Fruit fly (Drosophila melanogaster) whole organism, embryonic: ENCODE measurements around the gene CG31807.

ENCODE experiments used
- Bteb2 ChIP-seq: fragments of 200-800 bp; sonication (Bioruptor generic); optimal IDR thresholded peaks from 2 replicates; lab custom pipeline; 2016; ENCODE audit warnings: missing biosample characterization, missing genetic modification characterization
- CG1024 ChIP-seq: fragments of 200-800 bp; sonication (Bioruptor generic); IDR thresholded peaks from 2 replicates; pipeline ENCODE4 v1.3.6; 2022; ENCODE audit warnings: missing biosample characterization, missing genetic modification characterization
- CG10543 ChIP-seq: fragments of 200-800 bp; sonication (Bioruptor generic); optimal IDR thresholded peaks from 3 replicates; lab custom pipeline; 2017; ENCODE audit warnings: missing biosample characterization, mild to moderate bottlenecking, missing genetic modification characterization, moderate library complexity
- CG11247 ChIP-seq: fragments of 200-800 bp; sonication (Bioruptor generic); IDR thresholded peaks from 2 replicates; pipeline ENCODE4 v1.3.6; 2022; ENCODE audit warnings: missing biosample characterization, missing genetic modification characterization
- CG11504 ChIP-seq: fragments of 200-800 bp; sonication (Bioruptor generic); optimal IDR thresholded peaks from 3 replicates; lab custom pipeline; 2019; ENCODE audit warnings: missing biosample characterization, mild to moderate bottlenecking, missing genetic modification characterization, moderate library complexity
- CG12219 ChIP-seq: fragments of 200-800 bp; sonication (Bioruptor generic); optimal IDR thresholded peaks from 3 replicates; lab custom pipeline; 2018; ENCODE audit warnings: missing biosample characterization, mild to moderate bottlenecking, missing genetic modification characterization
- CG12391 ChIP-seq: fragments of 200-800 bp; sonication (Bioruptor generic); optimal IDR thresholded peaks from 3 replicates; lab custom pipeline; 2018; ENCODE audit warnings: missing biosample characterization, mild to moderate bottlenecking, missing genetic modification characterization, moderate library complexity
- CG13894 ChIP-seq: fragments of 200-800 bp; sonication (Bioruptor generic); optimal IDR thresholded peaks from 3 replicates; lab custom pipeline; 2018; ENCODE audit warnings: missing biosample characterization, mild to moderate bottlenecking, missing genetic modification characterization, moderate library complexity
- CG14050 ChIP-seq: fragments of 200-800 bp; sonication (Bioruptor generic); IDR thresholded peaks from 3 replicates; pipeline ENCODE4 v1.3.6; 2022; ENCODE audit warnings: missing biosample characterization, missing genetic modification characterization
- CG1603 ChIP-seq: fragments of 200-800 bp; sonication (Bioruptor generic); optimal IDR thresholded peaks from 2 replicates; lab custom pipeline; 2019; ENCODE audit warnings: missing biosample characterization, mild to moderate bottlenecking, missing genetic modification characterization, moderate library complexity
- CG18619 ChIP-seq: fragments of 200-800 bp; sonication (Bioruptor generic); optimal IDR thresholded peaks from 3 replicates; lab custom pipeline; 2017; ENCODE audit warnings: missing biosample characterization, mild to moderate bottlenecking, missing genetic modification characterization
- CG3407 ChIP-seq: fragments of 200-800 bp; sonication (Bioruptor generic); optimal IDR thresholded peaks from 2 replicates; lab custom pipeline; 2018; ENCODE audit warnings: missing biosample characterization, mild to moderate bottlenecking, missing genetic modification characterization
- CG3995 ChIP-seq: fragments of 200-800 bp; sonication (Bioruptor generic); optimal IDR thresholded peaks from 3 replicates; lab custom pipeline; 2016; ENCODE audit warnings: missing biosample characterization, missing genetic modification characterization
- CG4282 ChIP-seq: fragments of 200-800 bp; sonication (Bioruptor generic); optimal IDR thresholded peaks from 2 replicates; lab custom pipeline; 2016; ENCODE audit warnings: missing biosample characterization, missing genetic modification characterization
- CG4820 ChIP-seq: fragments of 200-800 bp; sonication (Bioruptor generic); optimal IDR thresholded peaks from 3 replicates; lab custom pipeline; 2016; ENCODE audit warnings: missing biosample characterization, missing genetic modification characterization
- CG7745 ChIP-seq: fragments of 200-800 bp; sonication (Bioruptor generic); optimal IDR thresholded peaks from 2 replicates; lab custom pipeline; 2018; ENCODE audit warnings: missing biosample characterization, mild to moderate bottlenecking, missing genetic modification characterization, moderate library complexity
- CG9437 ChIP-seq: fragments of 200-800 bp; sonication (Bioruptor generic); optimal IDR thresholded peaks from 2 replicates; lab custom pipeline; 2018; ENCODE audit warnings: missing biosample characterization, mild to moderate bottlenecking, missing genetic modification characterization
- CkIIα-i1 ChIP-seq: fragments of 200-800 bp; sonication (Bioruptor generic); IDR thresholded peaks from 2 replicates; pipeline ENCODE4 v1.3.6; 2022; ENCODE audit warnings: missing biosample characterization, missing genetic modification characterization
- CrebB ChIP-seq: fragments of 200-800 bp; sonication (Bioruptor generic); optimal IDR thresholded peaks from 3 replicates; lab custom pipeline; 2018; ENCODE audit warnings: missing biosample characterization, mild to moderate bottlenecking, missing genetic modification characterization
- Jarid2 ChIP-seq: fragments of 200-800 bp; sonication (Bioruptor generic); optimal IDR thresholded peaks from 3 replicates; lab custom pipeline; 2017; ENCODE audit warnings: mild to moderate bottlenecking, missing biosample characterization, missing genetic modification reagents, missing genetic modification characterization
- Lim3 ChIP-seq: fragments of 200-800 bp; sonication (Bioruptor generic); IDR thresholded peaks from 2 replicates; pipeline ENCODE4 v1.3.6; 2022; ENCODE audit warnings: missing biosample characterization, missing genetic modification characterization
- Max ChIP-seq: fragments of 200-800 bp; sonication (Bioruptor generic); optimal IDR thresholded peaks from 2 replicates; lab custom pipeline; 2016; ENCODE audit warnings: missing biosample characterization, mild to moderate bottlenecking, missing genetic modification characterization
- Optix ChIP-seq: fragments of 200-800 bp; sonication (Bioruptor generic); IDR thresholded peaks from 3 replicates; pipeline ENCODE4 v1.3.6; 2022; ENCODE audit warnings: missing biosample characterization, missing genetic modification characterization
- Ravus ChIP-seq: fragments of 200-800 bp; sonication (Bioruptor generic); IDR thresholded peaks from 2 replicates; pipeline ENCODE4 v1.3.6; 2022; ENCODE audit warnings: missing biosample characterization, missing genetic modification characterization
- az2 ChIP-seq: fragments of 200-800 bp; sonication (Bioruptor generic); optimal IDR thresholded peaks from 3 replicates; lab custom pipeline; 2016; ENCODE audit warnings: missing biosample characterization, missing genetic modification characterization
- dmrt11E ChIP-seq: fragments of 200-800 bp; sonication (Bioruptor generic); optimal IDR thresholded peaks from 3 replicates; lab custom pipeline; 2018; ENCODE audit warnings: missing biosample characterization, mild to moderate bottlenecking, missing genetic modification characterization, moderate library complexity
- dmrt99B ChIP-seq: fragments of 200-800 bp; sonication (Bioruptor generic); optimal IDR thresholded peaks from 2 replicates; lab custom pipeline; 2018; ENCODE audit warnings: missing biosample characterization, mild to moderate bottlenecking, missing genetic modification characterization, moderate library complexity
- esg ChIP-seq: fragments of 200-800 bp; sonication (Bioruptor generic); conservative IDR thresholded peaks from 2 replicates; pipeline ENCODE4 v1.3.6; 2022; ENCODE audit warnings: missing biosample characterization, missing genetic modification characterization
- grn ChIP-seq: fragments of 200-800 bp; sonication (Bioruptor generic); optimal IDR thresholded peaks from 3 replicates; lab custom pipeline; 2017; ENCODE audit warnings: missing biosample characterization, missing genetic modification characterization
- kay ChIP-seq: fragments of 200-800 bp; sonication (Bioruptor generic); optimal IDR thresholded peaks from 2 replicates; lab custom pipeline; 2016; ENCODE audit warnings: missing biosample characterization, missing genetic modification characterization
- lilli ChIP-seq: fragments of 200-800 bp; sonication (Bioruptor generic); optimal IDR thresholded peaks from 3 replicates; lab custom pipeline; 2016; ENCODE audit warnings: missing biosample characterization, missing genetic modification characterization
- onecut ChIP-seq: fragments of 200-800 bp; sonication (Bioruptor generic); IDR thresholded peaks from 2 replicates; pipeline ENCODE4 v1.3.6; 2022; ENCODE audit warnings: missing biosample characterization, missing genetic modification characterization
- otp ChIP-seq: fragments of 200-800 bp; sonication (Bioruptor generic); IDR thresholded peaks from 3 replicates; pipeline ENCODE4, ENCODE4 v1.3.6; 2022; ENCODE audit warnings: missing biosample characterization, missing genetic modification characterization
- ranshi ChIP-seq: fragments of 200-800 bp; sonication (Bioruptor generic); IDR thresholded peaks from 2 replicates; pipeline ENCODE4 v1.3.6; 2022; ENCODE audit warnings: missing biosample characterization, missing genetic modification characterization
- sob ChIP-seq: fragments of 200-800 bp; sonication (Bioruptor generic); IDR thresholded peaks from 2 replicates; pipeline ENCODE4 v1.3.6; 2022; ENCODE audit warnings: missing biosample characterization, missing genetic modification characterization
- tin ChIP-seq: fragments of 200-800 bp; sonication (Bioruptor generic); optimal IDR thresholded peaks from 3 replicates; lab custom pipeline; 2016; ENCODE audit warnings: missing biosample characterization, missing genetic modification characterization
- tll ChIP-seq, 2 experiments: fragments of 200-800 bp in 1 of 2; fragments of >200 bp in 1 of 2; sonication (Bioruptor generic) in 1 of 2; optimal IDR thresholded peaks; 2 replicates each; lab custom pipeline; 2017 to 2019; ENCODE audit warnings: missing biosample characterization in 2 of 2, missing genetic modification characterization in 2 of 2, mild to moderate bottlenecking in 1 of 2, moderate library complexity in 1 of 2
- trh ChIP-seq: fragments of 200-800 bp; sonication (Bioruptor generic); optimal IDR thresholded peaks from 2 replicates; lab custom pipeline; 2016; ENCODE audit warnings: missing biosample characterization, missing genetic modification characterization
- vnd ChIP-seq: fragments of 200-800 bp; sonication (Bioruptor generic); IDR thresholded peaks from 3 replicates; pipeline ENCODE4 v1.3.6; 2022; ENCODE audit warnings: missing biosample characterization, missing genetic modification characterization; ENCODE audit not compliant: partially characterized antibody
- zfh1 ChIP-seq: fragments of 200-800 bp; sonication (Bioruptor generic); IDR thresholded peaks from 3 replicates; pipeline ENCODE4 v1.3.6; 2022; ENCODE audit warnings: missing biosample characterization, missing genetic modification characterization

CG31807 gene

dm6 chr2L:16709693-16710092 is 25.9 kb upstream of the CG31807 start (continued):
- TF ChIP-seq Jarid2 (GFP tag; lab: Kevin White, UChicago) (no peak), CG12391 (peak; percentile 85), grn (GFP tag; lab: Kevin White, UChicago) (peak; percentile 71), CG4820 (GFP tag; lab: Kevin White, UChicago) (peak; percentile 55), CG13894 (tag; lab: Kevin White, UChicago) (no peak), CG12219 (GFP tag; lab: Kevin White, UChicago) (peak; percentile 67), onecut (GFP tag; lab: Robert Waterston, UW) (peak; percentile 69), CG18619 (GFP tag; lab: Kevin White, UChicago) (peak; percentile 49), kay (GFP tag; lab: Kevin White, UChicago) (peak; percentile 55), CG1603 (tag; lab: Kevin White, UChicago) (peak; percentile 70), otp (GFP tag; lab: Robert Waterston, UW) (peak; percentile 69; the same call in 2 of the 3 replicates), Optix (peak; percentile 22; the same call in 1 of the 3 replicates), CG11247 (peak; percentile 64), az2 (GFP tag; lab: Kevin White, UChicago) (peak; percentile 66), Lim3 (GFP tag; lab: Robert Waterston, UW) (peak; percentile 30; the same call in 1 of the 2 replicates), zfh1 (peak; percentile 80), CG3995 (GFP tag; lab: Kevin White, UChicago) (no peak), tin (peak; percentile 63), trh (GFP tag; lab: Kevin White, UChicago) (peak; percentile 9), vnd (no peak), Bteb2 (GFP tag; lab: Kevin White, UChicago) (peak; percentile 27), CkIIα-i1 (GFP tag; lab: Robert Waterston, UW) (0 out of 2 replicates have a peak, but pooled peaks have one; percentile 64), CG3407 (peak; percentile 68), ranshi (GFP tag; lab: Robert Waterston, UW) (peak; percentile 87), Ravus (GFP tag; lab: Robert Waterston, UW) (peak; percentile 60), CG11504 (tag; lab: Kevin White, UChicago) (peak; percentile 91), CG10543 (GFP tag; lab: Kevin White, UChicago) (peak; percentile 6), CrebB (tag; lab: Kevin White, UChicago) (peak; percentile 0), dmrt11E (tag; lab: Kevin White, UChicago) (peak; percentile 58), CG9437 (peak; percentile 41), CG1024 (peak; percentile 66), dmrt99B (peak; percentile 67), sob (peak; percentile 89), tll (GFP tag; optimal IDR thresholded peaks at IDR 0.05; lab: Kevin White, UChicago) (no peak), CG14050 (GFP tag; lab: Robert Waterston, UW) (peak; percentile 70), lilli (GFP tag; lab: Kevin White, UChicago) (peak; percentile 36), CG7745 (tag; lab: Kevin White, UChicago) (no peak), esg (peak; percentile 81), Max (GFP tag; lab: Kevin White, UChicago) (peak; percentile 20), CG4282 (GFP tag; lab: Kevin White, UChicago) (no peak)
